Worm (Caenorhabditis elegans): ENCODE measurements around the gene C01G6.3.

- TF ChIP-seq lsy-2 (tag; optimal IDR thresholded peaks at IDR 0.05) (no peak), mxl-3 (GFP tag; optimal IDR thresholded peaks at IDR 0.05) (no peak), madf-9 (GFP tag; conservative IDR thresholded peaks at IDR 0.05) (no peak)
Observed at ce11 chrII:9261403-9261802, 8.3 kb upstream of the C01G6.3 start.
